Worm (Caenorhabditis elegans): ENCODE results near the gene fbxa-150.
"Not testable (repeated sequence)": the region's sequence is repeated elsewhere in the genome, so short reads cannot be mapped to it uniquely, and the experiment has no call there.

Gene fbxa-150

DNA sequence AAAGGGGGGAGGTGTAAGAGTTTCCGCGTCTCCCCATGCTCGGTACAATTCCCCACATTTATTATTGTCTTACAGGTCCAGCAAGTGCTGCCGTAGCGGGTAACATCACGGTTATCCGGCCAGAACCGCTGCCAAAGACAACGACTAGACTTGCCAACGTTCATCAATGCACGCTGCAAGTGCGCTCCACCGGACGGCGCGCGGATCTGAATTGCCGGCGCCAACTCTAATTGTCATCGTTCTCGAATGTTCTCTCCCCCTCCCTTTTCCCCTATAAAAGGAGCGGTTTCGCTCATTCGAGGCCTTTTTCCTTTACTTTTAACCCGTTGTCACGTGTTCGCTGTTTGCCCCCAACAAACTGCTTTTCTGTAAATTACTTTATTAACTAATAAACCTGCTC lies 8.7 kb upstream of the fbxa-150 start, which contains the start of gene Y38H6C.8:
Y38H6C.8 (plus strand) TSS at position 301 of the 400 bp plus-strand sequence.
- TF ChIP-seq ceh-18, hlh-8, sdc-2 (tag; optimal IDR thresholded peaks at IDR 0.05): not testable (repeated sequence)

DNA sequence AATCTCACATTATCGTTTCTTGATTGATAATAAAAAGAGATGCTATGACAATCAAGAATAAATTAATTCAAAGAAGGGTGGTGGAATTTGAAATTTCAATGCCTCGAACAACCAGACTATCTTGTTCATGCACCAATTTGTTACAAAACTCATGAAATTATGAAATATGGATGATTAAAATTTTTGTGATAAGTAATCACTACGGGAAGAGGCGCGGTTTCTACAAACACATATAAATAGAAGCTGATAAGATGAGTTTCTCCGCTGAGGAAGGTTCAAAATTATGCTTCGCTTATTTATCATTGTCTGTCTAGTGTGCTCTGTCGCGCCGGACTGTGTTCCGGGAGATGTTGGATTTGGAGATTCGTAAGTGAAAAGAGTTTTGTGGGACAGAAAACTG lies 7.9 kb upstream of the fbxa-150 start:
- TF ChIP-seq mec-3 (tag; optimal IDR thresholded peaks at IDR 0.05; ENCODE audit: borderline replicate concordance) (no peak), ceh-31 (tag; optimal IDR thresholded peaks at IDR 0.05) (no peak), tbx-2 (tag; optimal IDR thresholded peaks at IDR 0.05) (no peak), hlh-30 (tag; optimal IDR thresholded peaks at IDR 0.05; ENCODE audit: insufficient read depth) (no peak), ceh-48 (tag; optimal IDR thresholded peaks at IDR 0.05) (no peak), odd-2 (tag; optimal IDR thresholded peaks at IDR 0.05) (no peak), ceh-34 (tag; optimal IDR thresholded peaks at IDR 0.05) (no peak), unc-42 (tag; optimal IDR thresholded peaks at IDR 0.05) (no peak)

DNA sequence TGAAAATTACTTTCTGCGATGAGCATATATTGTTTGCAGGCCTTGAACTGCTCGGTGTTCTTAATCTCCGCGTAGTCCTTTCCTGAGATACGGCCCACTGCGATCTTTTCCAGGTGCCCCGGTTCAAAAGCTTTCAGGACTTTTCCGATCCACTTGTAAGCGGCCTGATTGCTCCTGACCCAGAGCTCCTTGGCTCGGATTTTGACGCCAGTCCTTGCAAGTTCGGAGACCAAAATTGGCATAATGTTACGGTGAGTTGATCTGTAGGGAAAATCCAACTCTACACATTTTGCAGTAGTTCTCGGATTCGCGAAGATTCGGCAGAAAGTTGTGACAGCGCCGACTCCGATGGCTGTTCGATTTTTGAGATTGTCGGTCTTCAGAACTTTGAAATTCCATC lies 5.4 kb upstream of the fbxa-150 start:
- no peak for TF ChIP-seq unc-42 (tag; optimal IDR thresholded peaks at IDR 0.05)
- TF ChIP-seq hlh-8 (tag; optimal IDR thresholded peaks at IDR 0.05), result no peak
- TF ChIP-seq ceh-2 (tag; optimal IDR thresholded peaks at IDR 0.05), result no peak
- TF ChIP-seq ceh-18 (tag; optimal IDR thresholded peaks at IDR 0.05), result no peak
- no peak for TF ChIP-seq ceh-31 (tag; optimal IDR thresholded peaks at IDR 0.05)
- no peak for TF ChIP-seq ama-1 (optimal IDR thresholded peaks at IDR 0.05)
- TF ChIP-seq ceh-6 (GFP tag; optimal IDR thresholded peaks at IDR 0.05), result no peak
- TF ChIP-seq eyg-1 (tag; optimal IDR thresholded peaks at IDR 0.05), result no peak
- TF ChIP-seq pha-2 (tag; optimal IDR thresholded peaks at IDR 0.05), result no peak
- no peak for TF ChIP-seq hlh-30 (tag; optimal IDR thresholded peaks at IDR 0.05; ENCODE audit: insufficient read depth)
- TF ChIP-seq ceh-34 (tag; optimal IDR thresholded peaks at IDR 0.05), result no peak
- no peak for TF ChIP-seq lin-11 (tag; optimal IDR thresholded peaks at IDR 0.05)
- no peak for TF ChIP-seq npax-4 (tag; optimal IDR thresholded peaks at IDR 0.05)
- no peak for TF ChIP-seq unc-55 (GFP tag; optimal IDR thresholded peaks at IDR 0.05)
- TF ChIP-seq pha-4 (tag; optimal IDR thresholded peaks at IDR 0.05), result no peak
- no peak for TF ChIP-seq ztf-16 (tag; optimal IDR thresholded peaks at IDR 0.05)
- TF ChIP-seq fkh-10 (GFP tag; optimal IDR thresholded peaks at IDR 0.05), result no peak
- TF ChIP-seq nhr-232 (tag; optimal IDR thresholded peaks at IDR 0.05), result no peak
- no peak for TF ChIP-seq fax-1 (tag; optimal IDR thresholded peaks at IDR 0.05)
- no peak for TF ChIP-seq K09A11.1 (tag; optimal IDR thresholded peaks at IDR 0.05; ENCODE audit: insufficient read depth)

DNA sequence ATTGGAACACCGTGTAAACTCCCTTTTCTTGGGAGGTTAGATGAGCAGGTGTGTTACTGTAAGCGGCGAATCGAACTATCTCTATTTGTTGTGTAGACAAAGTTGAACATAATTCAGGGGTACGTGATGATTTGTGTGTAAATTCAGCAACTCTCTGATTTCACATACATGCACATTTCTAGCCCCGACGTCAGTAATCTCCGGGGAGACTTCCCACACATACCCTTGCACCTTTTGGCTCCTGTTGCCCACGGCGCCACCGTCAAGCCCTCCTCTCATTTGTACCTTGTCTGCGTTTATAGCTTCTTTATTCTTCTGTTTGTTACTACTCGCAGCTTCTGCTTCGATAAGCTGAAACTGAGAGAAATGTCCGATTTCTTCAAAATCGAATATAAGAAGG lies 3.5 kb upstream of the fbxa-150 start, which contains the start of gene Y38H6C.25:
Y38H6C.25 (plus strand) TSS at position 301 of the 400 bp plus-strand sequence.
- TF ChIP-seq che-1 (tag; optimal IDR thresholded peaks at IDR 0.05) (no peak), ets-4 (tag; optimal IDR thresholded peaks at IDR 0.05) (no peak)

DNA sequence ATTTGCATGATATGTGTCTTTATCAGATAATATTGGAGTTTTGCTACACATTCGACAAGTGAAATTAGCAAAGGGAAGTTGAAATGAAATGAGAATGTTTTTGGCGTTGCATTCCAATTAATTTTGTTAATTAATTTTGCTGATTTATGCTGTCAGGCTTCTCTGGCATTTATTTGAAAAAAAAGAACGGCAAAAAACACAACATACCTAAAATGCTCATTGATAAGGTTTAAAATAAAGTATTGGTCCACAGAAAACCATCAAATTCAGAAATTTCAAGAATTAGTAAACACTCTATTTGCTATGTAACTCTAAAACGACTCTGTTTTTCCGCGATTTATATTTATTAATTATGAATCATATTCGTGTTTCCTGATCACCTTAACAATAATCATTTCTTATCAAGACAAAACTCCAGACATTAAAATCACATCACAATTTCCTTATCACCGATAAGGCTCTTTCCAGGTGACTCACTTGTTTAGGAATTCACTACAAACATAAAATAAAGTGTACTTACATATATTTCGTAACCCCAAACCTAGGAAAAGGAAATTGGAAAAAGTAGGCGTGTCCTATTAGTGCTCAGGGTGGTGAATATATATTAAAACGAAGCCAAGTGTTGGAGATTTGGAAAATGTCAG lies 3.5 kb downstream of the fbxa-150 start, which contains the start of the genes srh-166 and Y38H6C.24:
srh-166 (minus strand) TSS at position 51 of the 644 bp plus-strand sequence.
Y38H6C.24 (plus strand) TSS at position 620 of the 644 bp plus-strand sequence.
- TF ChIP-seq hlh-15 (tag; optimal IDR thresholded peaks at IDR 0.05) (no peak), elt-2 (tag; optimal IDR thresholded peaks at IDR 0.05) (peak; percentile 83), npax-4 (tag; optimal IDR thresholded peaks at IDR 0.05) (no peak)

DNA sequence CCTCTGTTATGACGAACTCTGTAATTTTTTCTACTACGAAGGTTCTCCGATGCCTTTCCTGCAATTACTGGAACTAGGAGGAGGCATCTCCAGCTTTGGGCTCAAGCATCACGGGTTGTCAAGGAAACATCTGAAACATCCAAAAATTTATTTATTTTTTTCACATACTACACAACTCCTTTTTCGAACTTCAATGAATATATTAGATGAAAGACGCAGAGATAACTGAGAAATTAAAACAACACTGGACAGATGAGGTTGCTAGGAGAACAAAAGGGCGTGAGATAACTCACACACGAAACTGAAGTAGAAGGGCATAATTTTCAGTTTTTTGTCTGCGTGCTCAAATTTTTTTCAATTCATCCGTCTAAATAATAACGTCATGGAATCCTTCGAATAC lies 5.1 kb downstream of the fbxa-150 start, which contains the start of gene Y38H6C.13:
Y38H6C.13 (plus strand) TSS at position 301 of the 400 bp plus-strand sequence.
- no peak for TF ChIP-seq ceh-14 (tag; optimal IDR thresholded peaks at IDR 0.05)
- TF ChIP-seq madf-2 (tag; optimal IDR thresholded peaks at IDR 0.05), result no peak
- no peak for TF ChIP-seq ceh-9 (tag; optimal IDR thresholded peaks at IDR 0.05)
- TF ChIP-seq C08G9.2 (tag; optimal IDR thresholded peaks at IDR 0.05), result no peak
- no peak for TF ChIP-seq pqm-1 (tag; optimal IDR thresholded peaks at IDR 0.05)
- TF ChIP-seq odd-2 (tag; optimal IDR thresholded peaks at IDR 0.05), result no peak
- TF ChIP-seq unc-3 (GFP tag; conservative IDR thresholded peaks at IDR 0.05), result no peak
- TF ChIP-seq unc-3 (tag; optimal IDR thresholded peaks at IDR 0.05), result no peak
- no peak for TF ChIP-seq ref-2 (tag; optimal IDR thresholded peaks at IDR 0.05)
- TF ChIP-seq T23F11.4 (GFP tag; optimal IDR thresholded peaks at IDR 0.05), result no peak

Data from whole organism, late embryonic.